Worm (Caenorhabditis elegans) whole organism, late embryonic: ENCODE data around the gene C44C10.5.

Experiments used
- F13H6.1 ChIP-seq: sonication (generic microtip); optimal IDR thresholded peaks from 2 replicates; lab custom pipeline; 2016; ENCODE audit warnings: missing genetic modification characterization, missing compliant biosample characterization
- ceh-34 ChIP-seq: sonication (generic microtip); optimal IDR thresholded peaks from 2 replicates; lab custom pipeline; 2016; ENCODE audit warnings: mild to moderate bottlenecking, missing genetic modification characterization, missing compliant biosample characterization
- dve-1 ChIP-seq: sonication (generic microtip); optimal IDR thresholded peaks from 2 replicates; lab custom pipeline; 2017; ENCODE audit warnings: antibody characterized with exemption, mild to moderate bottlenecking, missing genetic modification characterization, missing compliant biosample characterization
- npax-4 ChIP-seq: sonication (generic microtip); optimal IDR thresholded peaks from 2 replicates; lab custom pipeline; 2016; ENCODE audit warnings: missing genetic modification characterization, missing compliant biosample characterization
- tbx-2 ChIP-seq: sonication (generic microtip); optimal IDR thresholded peaks from 2 replicates; lab custom pipeline; 2016; ENCODE audit warnings: missing genetic modification characterization, missing compliant biosample characterization

ce11 chrX:11690014-11690591 is at the start of gene C44C10.5, which contains the start of gene C44C10.10:
- TF ChIP-seq dve-1 (no peak), F13H6.1 (tag; lab: Kevin White, UChicago) (no peak), ceh-34 (tag; lab: Kevin White, UChicago) (no peak), tbx-2 (tag; lab: Kevin White, UChicago) (no peak), npax-4 (tag; lab: Kevin White, UChicago) (no peak)
